Worm (Caenorhabditis elegans) whole organism, early embryonic: Measurements from ENCODE around the gene F17E9.3.
"Not testable (repeated sequence)": the region's sequence is repeated elsewhere in the genome, so short reads cannot be mapped to it uniquely, and the experiment has no call there.

Experiments
- B0310.2 ChIP-seq: sonication (generic microtip); optimal IDR thresholded peaks from 2 replicates; lab custom pipeline; 2016; ENCODE audit warnings: mild to moderate bottlenecking, missing genetic modification characterization, missing compliant biosample characterization
- F13C5.2 ChIP-seq: sonication (generic microtip); optimal IDR thresholded peaks from 2 replicates; lab custom pipeline; 2017; ENCODE audit warnings: mild to moderate bottlenecking, missing genetic modification characterization, inconsistent platforms, missing compliant biosample characterization
- aly-1 ChIP-seq: sonication (generic microtip); optimal IDR thresholded peaks from 2 replicates; lab custom pipeline; 2016; ENCODE audit warnings: missing genetic modification characterization, missing compliant biosample characterization
- ama-1 ChIP-seq: fragments of 150-350 bp; optimal IDR thresholded peaks from 2 replicates; lab custom pipeline; 2014
- ceh-13 ChIP-seq: fragments of 200-800 bp; sonication (Bioruptor generic); optimal IDR thresholded peaks from 2 replicates; lab custom pipeline; 2018; ENCODE audit warnings: mild to moderate bottlenecking, missing genetic modification characterization, missing compliant biosample characterization
- ceh-36 ChIP-seq: sonication (generic microtip); optimal IDR thresholded peaks from 2 replicates; lab custom pipeline; 2016; ENCODE audit warnings: missing genetic modification characterization, inconsistent platforms, missing compliant biosample characterization
- ets-7 ChIP-seq: sonication (generic microtip); optimal IDR thresholded peaks from 2 replicates; lab custom pipeline; 2016; ENCODE audit warnings: missing genotype, missing genetic modification characterization, missing compliant biosample characterization
- flt-1 ChIP-seq: fragments of 200-800 bp; sonication (Bioruptor generic); IDR thresholded peaks from 2 replicates; pipeline ENCODE4 v1.3.6; 2022; ENCODE audit warnings: missing genetic modification characterization, missing compliant biosample characterization
- hmbx-1 ChIP-seq: sonication (generic microtip); optimal IDR thresholded peaks from 2 replicates; lab custom pipeline; 2016; ENCODE audit warnings: mild to moderate bottlenecking, missing genetic modification characterization, missing compliant biosample characterization
- hmg-4 ChIP-seq: fragments of 200-800 bp; sonication (Bioruptor generic); optimal IDR thresholded peaks from 2 replicates; lab custom pipeline; 2018; ENCODE audit warnings: mild to moderate bottlenecking, missing genetic modification characterization, missing compliant biosample characterization
- hnd-1 ChIP-seq: sonication (generic microtip); optimal IDR thresholded peaks from 2 replicates; lab custom pipeline; 2016; ENCODE audit warnings: missing genetic modification characterization, missing compliant biosample characterization
- pes-1 ChIP-seq: fragments of 200-800 bp; sonication (Bioruptor generic); IDR thresholded peaks from 2 replicates; pipeline ENCODE4 v1.3.6; 2022; ENCODE audit warnings: missing genetic modification reagents, missing genetic modification characterization, missing compliant biosample characterization
- scrt-1 ChIP-seq: fragments of 200-800 bp; sonication (Bioruptor generic); IDR thresholded peaks from 2 replicates; pipeline ENCODE4 v1.3.6; 2022; ENCODE audit warnings: missing genetic modification characterization, missing compliant biosample characterization
- sea-1 ChIP-seq: fragments of 200-800 bp; sonication (Bioruptor generic); conservative IDR thresholded peaks from 2 replicates; pipeline ENCODE4 v1.3.6; 2022; ENCODE audit warnings: missing genetic modification characterization, missing compliant biosample characterization
- tbx-11 ChIP-seq: fragments of 200-800 bp; sonication (Bioruptor generic); IDR thresholded peaks from 2 replicates; pipeline ENCODE4 v1.3.6; 2022; ENCODE audit warnings: missing genetic modification characterization, missing compliant biosample characterization
- tbx-37 ChIP-seq: fragments of 200-800 bp; sonication (Bioruptor generic); conservative IDR thresholded peaks from 2 replicates; pipeline ENCODE4 v1.3.6; 2022; ENCODE audit warnings: missing genetic modification reagents, missing genetic modification characterization, missing compliant biosample characterization
- tra-4 ChIP-seq: sonication (generic microtip); optimal IDR thresholded peaks from 2 replicates; lab custom pipeline; 2017; ENCODE audit warnings: missing genetic modification characterization, missing compliant biosample characterization

The F17E9.3 gene

DNA sequence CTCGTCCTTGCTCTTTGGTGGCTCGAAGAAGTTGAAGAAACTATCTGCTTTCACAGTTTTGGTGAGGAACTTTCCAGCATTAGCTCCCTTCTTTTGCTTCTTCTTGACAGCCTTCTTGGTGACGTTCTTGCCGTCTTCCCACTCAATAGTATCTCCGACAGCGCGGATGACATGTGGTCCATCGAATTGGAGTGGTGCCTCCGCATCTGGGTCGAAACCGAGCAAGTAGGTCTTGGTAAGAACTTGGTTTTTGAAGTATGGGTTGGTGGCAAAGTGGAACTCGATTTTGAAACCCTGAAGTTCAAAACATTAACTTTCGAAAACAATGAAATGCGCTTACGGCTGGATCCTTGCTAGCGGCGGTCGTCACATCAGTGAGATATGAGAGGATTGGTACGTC lies 23.6 kb downstream of the F17E9.3 start:
- no peak for TF ChIP-seq ama-1 (lab: Kevin White, UChicago)
- TF ChIP-seq pes-1 (GFP tag; lab: Robert Waterston, UW) = no peak
- no peak for TF ChIP-seq ets-7
- TF ChIP-seq tra-4 (tag; lab: Kevin White, UChicago) = no peak
- no peak for TF ChIP-seq scrt-1 (GFP tag; lab: Robert Waterston, UW)
- TF ChIP-seq hmbx-1 (tag; lab: Kevin White, UChicago) = no peak

DNA sequence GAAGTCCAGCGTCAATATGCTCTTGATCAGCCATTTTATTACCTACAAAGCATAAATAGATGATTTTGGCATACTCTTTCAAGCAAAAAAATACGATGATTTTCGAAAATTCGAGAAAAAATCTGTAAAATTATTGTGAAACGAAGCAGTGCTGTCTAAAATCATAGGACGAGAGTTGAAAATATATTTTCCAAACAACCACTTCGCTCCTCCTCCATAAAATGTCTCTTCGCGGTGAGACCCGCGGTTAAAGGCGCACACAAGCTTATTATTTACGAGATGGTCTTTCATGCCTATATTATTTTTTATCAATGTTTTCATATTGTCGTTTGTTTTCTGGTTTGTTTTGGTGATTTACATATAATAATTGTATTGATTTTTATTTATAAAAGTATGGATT lies 24.6 kb downstream of the F17E9.3 start, which contains the start of gene nap-1:
Gene nap-1 (minus strand): TSS at position 42 of the 400 bp plus-strand sequence.
- TF ChIP-seq tbx-37 (GFP tag; lab: Robert Waterston, UW) = no peak
- no peak for TF ChIP-seq tbx-11 (GFP tag; lab: Robert Waterston, UW)
- no peak for TF ChIP-seq ama-1 (lab: Kevin White, UChicago)
- no peak for TF ChIP-seq B0310.2 (tag; lab: Kevin White, UChicago)
- TF ChIP-seq aly-1 = no peak
- no peak for TF ChIP-seq ceh-13
- no peak for TF ChIP-seq hnd-1 (tag; lab: Kevin White, UChicago)
- no peak for TF ChIP-seq hmg-4 (GFP tag; lab: Kevin White, UChicago)
- TF ChIP-seq ceh-36 (tag; lab: Kevin White, UChicago) = no peak
- no peak for TF ChIP-seq hmbx-1 (tag; lab: Kevin White, UChicago)
- TF ChIP-seq tra-4 (tag; lab: Kevin White, UChicago) = no peak

DNA sequence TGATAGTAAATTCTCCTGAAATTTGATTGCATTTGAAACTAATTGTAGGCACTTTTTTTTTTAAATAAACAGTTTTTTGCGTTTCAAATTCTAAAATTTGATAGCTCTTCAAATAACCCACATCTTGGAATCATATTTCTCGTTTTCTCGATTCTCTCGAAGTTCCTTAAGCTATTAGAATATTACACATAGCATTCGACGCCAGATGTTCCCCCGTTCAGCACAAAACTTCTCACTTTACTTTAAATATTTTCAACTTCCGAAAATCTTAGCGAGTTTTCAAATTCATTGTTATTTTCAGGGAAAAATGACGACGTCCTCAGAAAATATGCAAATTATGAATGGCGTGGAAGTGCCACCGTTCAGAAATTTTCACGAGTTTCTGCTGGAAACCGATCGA lies 25.0 kb downstream of the F17E9.3 start, which contains the start of gene praf-3:
Gene praf-3 (plus strand): TSS at position 301 of the 400 bp plus-strand sequence.
- TF ChIP-seq tbx-11 (GFP tag; lab: Robert Waterston, UW) = no peak
- TF ChIP-seq aly-1 = no peak
- no peak for TF ChIP-seq pes-1 (GFP tag; lab: Robert Waterston, UW)
- TF ChIP-seq hnd-1 (tag; lab: Kevin White, UChicago) = no peak
- TF ChIP-seq tra-4 (tag; lab: Kevin White, UChicago) = no peak
- TF ChIP-seq ceh-13 = no peak
- no peak for TF ChIP-seq hmbx-1 (tag; lab: Kevin White, UChicago)
- TF ChIP-seq flt-1 (GFP tag; lab: Robert Waterston, UW) = no peak
- TF ChIP-seq tbx-37 (GFP tag; lab: Robert Waterston, UW) = no peak
- no peak for TF ChIP-seq ets-7
- TF ChIP-seq ama-1 (lab: Kevin White, UChicago) = no peak

DNA sequence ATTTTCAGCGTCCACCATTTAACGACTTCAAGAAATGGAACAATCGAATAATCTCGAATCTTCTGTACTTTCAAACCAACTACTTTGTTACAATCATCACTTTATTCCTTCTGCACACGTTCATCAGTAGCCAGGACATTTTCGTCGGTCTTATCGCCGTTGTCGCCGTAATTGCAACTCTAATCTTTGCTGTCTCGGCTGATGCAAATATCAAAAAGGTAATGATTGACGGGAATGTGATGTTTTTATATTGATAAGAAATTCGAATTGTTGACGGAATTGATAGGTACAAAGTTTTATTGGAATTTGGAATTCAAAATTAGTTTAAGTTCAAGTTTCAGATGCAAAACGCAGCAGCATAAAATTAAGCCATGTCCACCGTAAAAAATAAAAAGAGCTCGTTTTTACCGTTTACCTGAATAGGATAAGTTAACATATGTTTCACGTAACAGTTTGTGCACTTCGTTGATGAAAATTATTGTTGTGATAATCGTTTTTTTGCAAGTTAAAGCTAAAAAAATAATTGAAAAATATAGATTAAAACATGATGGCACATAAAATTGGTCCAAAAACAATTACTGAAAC lies 25.7 kb downstream of the F17E9.3 start:
- TF ChIP-seq tbx-37 (GFP tag; lab: Robert Waterston, UW) (no peak), ama-1 (lab: Kevin White, UChicago) (no peak), flt-1 (GFP tag; lab: Robert Waterston, UW) (no peak), tra-4 (tag; lab: Kevin White, UChicago) (no peak), tbx-11 (GFP tag; lab: Robert Waterston, UW) (no peak)

DNA sequence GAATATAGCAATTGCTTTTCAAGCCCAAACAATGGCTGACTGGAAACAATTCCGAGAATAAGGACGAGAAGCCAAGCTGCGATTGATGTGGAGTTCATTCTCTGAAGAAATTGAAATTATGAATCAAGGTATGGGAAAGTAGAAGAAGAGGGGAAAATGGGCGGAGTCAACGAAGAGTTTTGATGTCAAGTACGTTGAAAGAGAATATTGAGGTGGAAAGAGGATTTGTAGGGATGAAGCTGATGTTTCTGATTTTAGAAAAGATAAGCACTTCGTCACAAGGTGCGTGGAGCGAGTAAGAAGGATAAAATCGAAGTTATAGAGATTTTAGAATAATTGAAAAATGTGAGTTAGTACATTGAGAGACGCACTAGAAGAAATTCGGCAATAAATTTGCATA lies 28.0 kb downstream of the F17E9.3 start, which contains the start of gene D2096.9:
Gene D2096.9 (minus strand): TSS at position 101 of the 400 bp plus-strand sequence.
- no peak for TF ChIP-seq tbx-37 (GFP tag; lab: Robert Waterston, UW)

DNA sequence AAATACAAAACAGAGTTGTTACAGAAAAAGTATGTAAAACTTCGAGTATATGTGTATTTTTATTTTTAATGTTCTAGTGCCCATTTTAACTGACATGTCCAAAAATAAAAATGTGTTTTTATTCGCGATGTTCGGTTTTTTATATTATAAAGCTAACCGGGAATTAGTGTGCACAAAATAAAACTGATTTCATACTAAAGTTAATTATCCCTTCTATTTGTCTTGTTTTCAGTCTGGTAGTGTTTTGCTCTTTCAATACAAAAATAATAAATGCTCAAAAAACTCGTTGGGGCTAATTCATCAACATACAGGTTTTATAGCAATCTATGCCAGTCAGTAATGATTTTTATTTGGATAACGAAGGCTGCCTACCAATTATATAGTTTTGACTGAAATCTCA lies 30.1 kb downstream of the F17E9.3 start:
- TF ChIP-seq hmg-4 (GFP tag; lab: Kevin White, UChicago) = no peak
- TF ChIP-seq scrt-1 (GFP tag; lab: Robert Waterston, UW) = no peak
- no peak for TF ChIP-seq hnd-1 (tag; lab: Kevin White, UChicago)
- no peak for TF ChIP-seq tra-4 (tag; lab: Kevin White, UChicago)
- TF ChIP-seq ceh-36 (tag; lab: Kevin White, UChicago) = no peak
- no peak for TF ChIP-seq ets-7
- no peak for TF ChIP-seq sea-1 (GFP tag; lab: Robert Waterston, UW)

DNA sequence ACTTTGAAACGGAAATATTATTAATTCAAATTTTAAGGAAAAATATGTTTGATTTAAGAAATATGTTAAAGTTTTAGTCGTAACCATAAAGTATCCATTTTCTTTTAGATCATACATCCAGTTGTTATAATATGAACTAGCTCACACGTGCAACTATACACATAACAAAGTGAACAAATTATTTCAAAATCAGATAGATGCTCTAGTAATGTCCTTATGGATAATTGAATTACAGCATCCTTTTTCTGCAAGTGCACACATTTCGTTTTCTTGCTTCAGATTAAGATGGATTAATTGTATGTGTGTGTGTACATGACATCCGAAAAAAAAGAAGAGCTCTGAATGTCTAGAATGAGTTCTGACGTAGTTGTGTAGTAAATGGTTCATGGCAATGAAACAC lies 31.0 kb downstream of the F17E9.3 start:
- TF ChIP-seq tra-4 (tag; lab: Kevin White, UChicago) (no peak), B0310.2 (tag; lab: Kevin White, UChicago) (no peak), ama-1 (lab: Kevin White, UChicago) (no peak), hnd-1 (tag; lab: Kevin White, UChicago) (no peak), aly-1 (no peak), ceh-13 (no peak), ets-7 (no peak), pes-1 (GFP tag; lab: Robert Waterston, UW) (no peak), ceh-36 (tag; lab: Kevin White, UChicago) (no peak), tbx-37 (GFP tag; lab: Robert Waterston, UW) (no peak), F13C5.2 (tag; lab: Kevin White, UChicago) (no peak), tbx-11 (GFP tag; lab: Robert Waterston, UW) (no peak), scrt-1 (GFP tag; lab: Robert Waterston, UW) (no peak), hmg-4 (GFP tag; lab: Kevin White, UChicago) (no peak), sea-1 (GFP tag; lab: Robert Waterston, UW) (no peak), hmbx-1 (tag; lab: Kevin White, UChicago) (no peak), flt-1 (GFP tag; lab: Robert Waterston, UW) (no peak)

DNA sequence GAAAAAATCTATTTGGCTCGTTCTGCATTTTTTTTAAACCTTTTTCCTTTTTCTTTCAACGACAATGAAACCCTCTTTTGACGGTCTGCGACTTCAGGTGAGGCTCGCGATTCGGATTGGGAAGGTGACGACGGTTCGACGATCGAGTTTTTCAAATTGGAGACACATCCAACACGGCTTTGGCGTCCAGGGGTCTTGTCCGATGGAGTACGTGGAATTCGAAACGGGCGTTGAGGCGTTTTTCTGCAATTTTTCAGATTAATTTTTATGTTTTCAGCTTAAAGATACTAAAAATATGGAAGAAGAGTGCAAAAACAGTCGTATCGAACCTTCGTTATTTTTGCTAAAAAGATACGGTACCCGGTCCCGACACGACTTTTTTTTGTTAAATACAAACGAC lies 34.5 kb downstream of the F17E9.3 start, which contains the start of gene D2096.10:
Gene D2096.10 (minus strand): TSS at position 101 of the 400 bp plus-strand sequence.
- not testable (repeated sequence) for TF ChIP-seq ama-1 (lab: Kevin White, UChicago); ceh-13; pes-1 (GFP tag; lab: Robert Waterston, UW)
